Worm (Caenorhabditis elegans): Measurements from ENCODE around the gene C25A8.2.

Gene C25A8.2

ce11 chrIV:7017123-7017674 lies 7.6 kb downstream of the C25A8.2 start, which contains the start of gene gldi-4:
Gene gldi-4 (plus strand): TSS chrIV:7017624.
- TF ChIP-seq tbx-37 (GFP tag; conservative IDR thresholded peaks at IDR 0.05) (no peak), ceh-13 (GFP tag; optimal IDR thresholded peaks at IDR 0.05) (no peak), flt-1 (GFP tag; IDR thresholded peaks at IDR 0.05) (no peak), tra-4 (tag; optimal IDR thresholded peaks at IDR 0.05) (no peak), hnd-1 (tag; optimal IDR thresholded peaks at IDR 0.05) (no peak), ceh-36 (tag; optimal IDR thresholded peaks at IDR 0.05) (no peak), B0310.2 (tag; optimal IDR thresholded peaks at IDR 0.05) (no peak), aly-1 (tag; optimal IDR thresholded peaks at IDR 0.05) (no peak), hmbx-1 (tag; optimal IDR thresholded peaks at IDR 0.05) (no peak), hmg-4 (GFP tag; optimal IDR thresholded peaks at IDR 0.05) (no peak), tbx-11 (GFP tag; IDR thresholded peaks at IDR 0.05) (no peak), scrt-1 (GFP tag; IDR thresholded peaks at IDR 0.05) (no peak)

- TF ChIP-seq B0310.2 (tag; optimal IDR thresholded peaks at IDR 0.05): no peak
- TF ChIP-seq pes-1 (GFP tag; IDR thresholded peaks at IDR 0.05): no peak
- TF ChIP-seq ama-1 (optimal IDR thresholded peaks at IDR 0.05): no peak
- no peak for TF ChIP-seq tbx-37 (GFP tag; conservative IDR thresholded peaks at IDR 0.05)
- TF ChIP-seq hnd-1 (tag; optimal IDR thresholded peaks at IDR 0.05): no peak
- no peak for TF ChIP-seq aly-1 (tag; optimal IDR thresholded peaks at IDR 0.05)
- TF ChIP-seq ceh-13 (GFP tag; optimal IDR thresholded peaks at IDR 0.05): no peak
- no peak for TF ChIP-seq tbx-11 (GFP tag; IDR thresholded peaks at IDR 0.05)
- no peak for TF ChIP-seq F13C5.2 (tag; optimal IDR thresholded peaks at IDR 0.05)
- TF ChIP-seq scrt-1 (GFP tag; IDR thresholded peaks at IDR 0.05): no peak
- no peak for TF ChIP-seq sea-1 (GFP tag; conservative IDR thresholded peaks at IDR 0.05)
- TF ChIP-seq hmbx-1 (tag; optimal IDR thresholded peaks at IDR 0.05): no peak
- TF ChIP-seq flt-1 (GFP tag; IDR thresholded peaks at IDR 0.05): no peak
- TF ChIP-seq ets-7 (tag; optimal IDR thresholded peaks at IDR 0.05): no peak
- TF ChIP-seq hmg-4 (GFP tag; optimal IDR thresholded peaks at IDR 0.05): no peak
- no peak for TF ChIP-seq ceh-36 (tag; optimal IDR thresholded peaks at IDR 0.05)
Measured at ce11 chrIV:7018623-7019022, 9.0 kb downstream of the C25A8.2 start.

ce11 chrIV:7020630-7021029 lies 11.0 kb downstream of the C25A8.2 start:
- TF ChIP-seq hmg-4 (GFP tag; optimal IDR thresholded peaks at IDR 0.05) (no peak), ama-1 (optimal IDR thresholded peaks at IDR 0.05) (no peak), hmbx-1 (tag; optimal IDR thresholded peaks at IDR 0.05) (no peak), tbx-37 (GFP tag; conservative IDR thresholded peaks at IDR 0.05) (no peak), B0310.2 (tag; optimal IDR thresholded peaks at IDR 0.05) (no peak), hnd-1 (tag; optimal IDR thresholded peaks at IDR 0.05) (no peak), ceh-13 (GFP tag; optimal IDR thresholded peaks at IDR 0.05) (no peak), tra-4 (tag; optimal IDR thresholded peaks at IDR 0.05) (no peak), scrt-1 (GFP tag; IDR thresholded peaks at IDR 0.05) (no peak), flt-1 (GFP tag; IDR thresholded peaks at IDR 0.05) (no peak), aly-1 (tag; optimal IDR thresholded peaks at IDR 0.05) (no peak), pes-1 (GFP tag; IDR thresholded peaks at IDR 0.05) (no peak)

- TF ChIP-seq aly-1 (tag; optimal IDR thresholded peaks at IDR 0.05) (no peak), flt-1 (GFP tag; IDR thresholded peaks at IDR 0.05) (no peak), sea-1 (GFP tag; conservative IDR thresholded peaks at IDR 0.05) (no peak), hnd-1 (tag; optimal IDR thresholded peaks at IDR 0.05) (no peak), tbx-37 (GFP tag; conservative IDR thresholded peaks at IDR 0.05) (no peak), ceh-13 (GFP tag; optimal IDR thresholded peaks at IDR 0.05) (no peak), tra-4 (tag; optimal IDR thresholded peaks at IDR 0.05) (no peak), tbx-11 (GFP tag; IDR thresholded peaks at IDR 0.05) (no peak), hmbx-1 (tag; optimal IDR thresholded peaks at IDR 0.05) (no peak), B0310.2 (tag; optimal IDR thresholded peaks at IDR 0.05) (no peak), ama-1 (optimal IDR thresholded peaks at IDR 0.05) (no peak), scrt-1 (GFP tag; IDR thresholded peaks at IDR 0.05) (no peak), hmg-4 (GFP tag; optimal IDR thresholded peaks at IDR 0.05) (no peak), F13C5.2 (tag; optimal IDR thresholded peaks at IDR 0.05) (no peak), pes-1 (GFP tag; IDR thresholded peaks at IDR 0.05) (no peak), ceh-36 (tag; optimal IDR thresholded peaks at IDR 0.05) (no peak)
Measured at ce11 chrIV:7022227-7022626, 12.6 kb downstream of the C25A8.2 start.

ce11 chrIV:7023004-7023403 lies 13.4 kb downstream of the C25A8.2 start:
- peak; percentile 55 for TF ChIP-seq hmg-4 (GFP tag; optimal IDR thresholded peaks at IDR 0.05)
- TF ChIP-seq F13C5.2 (tag; optimal IDR thresholded peaks at IDR 0.05): peak; percentile 68
- no peak for TF ChIP-seq sea-1 (GFP tag; conservative IDR thresholded peaks at IDR 0.05)

- no peak for TF ChIP-seq tbx-37 (GFP tag; conservative IDR thresholded peaks at IDR 0.05)
- no peak for TF ChIP-seq hmbx-1 (tag; optimal IDR thresholded peaks at IDR 0.05)
- no peak for TF ChIP-seq B0310.2 (tag; optimal IDR thresholded peaks at IDR 0.05)
- no peak for TF ChIP-seq tra-4 (tag; optimal IDR thresholded peaks at IDR 0.05)
- no peak for TF ChIP-seq ama-1 (optimal IDR thresholded peaks at IDR 0.05)
- no peak for TF ChIP-seq hmg-4 (GFP tag; optimal IDR thresholded peaks at IDR 0.05)
- no peak for TF ChIP-seq F13C5.2 (tag; optimal IDR thresholded peaks at IDR 0.05)
- no peak for TF ChIP-seq tbx-11 (GFP tag; IDR thresholded peaks at IDR 0.05)
- TF ChIP-seq flt-1 (GFP tag; IDR thresholded peaks at IDR 0.05): no peak
- TF ChIP-seq ceh-36 (tag; optimal IDR thresholded peaks at IDR 0.05): no peak
- TF ChIP-seq ets-7 (tag; optimal IDR thresholded peaks at IDR 0.05): no peak
- TF ChIP-seq ceh-13 (GFP tag; optimal IDR thresholded peaks at IDR 0.05): no peak
- TF ChIP-seq sea-1 (GFP tag; conservative IDR thresholded peaks at IDR 0.05): no peak
- TF ChIP-seq aly-1 (tag; optimal IDR thresholded peaks at IDR 0.05): no peak
- TF ChIP-seq hnd-1 (tag; optimal IDR thresholded peaks at IDR 0.05): no peak
Measured at ce11 chrIV:7023858-7024257, 14.2 kb downstream of the C25A8.2 start, which contains the start of gene adah-1. Gene adah-1 (plus strand): TSS chrIV:7024211.

ce11 chrIV:7024829-7025228 lies 15.2 kb downstream of the C25A8.2 start:
- TF ChIP-seq B0310.2 (tag; optimal IDR thresholded peaks at IDR 0.05) (no peak), tbx-11 (GFP tag; IDR thresholded peaks at IDR 0.05) (no peak), aly-1 (tag; optimal IDR thresholded peaks at IDR 0.05) (no peak), hnd-1 (tag; optimal IDR thresholded peaks at IDR 0.05) (no peak), ceh-13 (GFP tag; optimal IDR thresholded peaks at IDR 0.05) (no peak), sea-1 (GFP tag; conservative IDR thresholded peaks at IDR 0.05) (no peak), flt-1 (GFP tag; IDR thresholded peaks at IDR 0.05) (no peak), tbx-37 (GFP tag; conservative IDR thresholded peaks at IDR 0.05) (no peak), ceh-36 (tag; optimal IDR thresholded peaks at IDR 0.05) (no peak), ama-1 (optimal IDR thresholded peaks at IDR 0.05) (no peak), hmg-4 (GFP tag; optimal IDR thresholded peaks at IDR 0.05) (no peak), scrt-1 (GFP tag; IDR thresholded peaks at IDR 0.05) (no peak), ets-7 (tag; optimal IDR thresholded peaks at IDR 0.05) (no peak)

Measured in whole organism, early embryonic.